Worm (Caenorhabditis elegans): Measurements from ENCODE around the gene C54F6.15.

- TF ChIP-seq sox-4 (tag; optimal IDR thresholded peaks at IDR 0.05) = no peak
- TF ChIP-seq ceh-14 (tag; optimal IDR thresholded peaks at IDR 0.05) = no peak
- TF ChIP-seq elt-4 (tag; optimal IDR thresholded peaks at IDR 0.05) = no peak
- TF ChIP-seq syd-9 (tag; optimal IDR thresholded peaks at IDR 0.05) = no peak
- TF ChIP-seq tbx-7 (tag; optimal IDR thresholded peaks at IDR 0.05) = no peak
- no peak for TF ChIP-seq unc-3 (GFP tag; conservative IDR thresholded peaks at IDR 0.05)
- TF ChIP-seq unc-3 (tag; optimal IDR thresholded peaks at IDR 0.05) = no peak
- no peak for TF ChIP-seq ttx-3 (tag; optimal IDR thresholded peaks at IDR 0.05)
- TF ChIP-seq nhr-11 (tag; optimal IDR thresholded peaks at IDR 0.05) = no peak
These were observed 3.5 kb upstream of the C54F6.15 start, which contains the start of gene C54F6.18 for ce11 chrV:7525695-7526094.
